Worm (Caenorhabditis elegans) whole organism, mixed stage, embryonic: ENCODE data around the gene F11G11.15.
"Not testable (repeated sequence)": the region's sequence is repeated elsewhere in the genome, so short reads cannot be mapped to it uniquely, and the experiment has no call there.

Experiments used
- M03D4.4 ChIP-seq: sonication (generic microtip); optimal IDR thresholded peaks from 2 replicates; lab custom pipeline; 2017; ENCODE audit warnings: mild to moderate bottlenecking, missing genetic modification characterization, missing compliant biosample characterization
- bed-3 ChIP-seq: fragments of 200-800 bp; sonication (Bioruptor generic); optimal IDR thresholded peaks from 3 replicates; lab custom pipeline; 2018; ENCODE audit warnings: mild to moderate bottlenecking, missing genetic modification characterization, moderate library complexity, missing compliant biosample characterization
- blmp-1 ChIP-seq: fragments of 150-350 bp; optimal IDR thresholded peaks from 2 replicates; lab custom pipeline; 2014; ENCODE audit warnings: missing biosample characterization, missing genetic modification characterization
- ceh-39 ChIP-seq: fragments of 150-350 bp; optimal IDR thresholded peaks from 2 replicates; lab custom pipeline; 2014; ENCODE audit warnings: missing biosample characterization, missing genetic modification characterization
- ceh-83 ChIP-seq: fragments of 200-800 bp; sonication (Bioruptor generic); optimal IDR thresholded peaks from 2 replicates; lab custom pipeline; 2018; ENCODE audit warnings: mild to moderate bottlenecking, missing genetic modification characterization, missing compliant biosample characterization
- ces-1 ChIP-seq: fragments of 150-350 bp; optimal IDR thresholded peaks from 2 replicates; lab custom pipeline; 2014; ENCODE audit warnings: missing biosample characterization, missing genetic modification reagents, missing genetic modification characterization
- cnd-1 ChIP-seq: fragments of 200-800 bp; sonication (Bioruptor generic); optimal IDR thresholded peaks from 2 replicates; lab custom pipeline; 2018; ENCODE audit warnings: mild to moderate bottlenecking, missing genetic modification characterization, missing compliant biosample characterization
- drap-1 ChIP-seq: fragments of 200-800 bp; sonication (Bioruptor generic); optimal IDR thresholded peaks from 3 replicates; lab custom pipeline; 2018; ENCODE audit warnings: mild to moderate bottlenecking, missing genetic modification characterization, missing compliant biosample characterization
- elt-1 ChIP-seq: sonication (generic microtip); optimal IDR thresholded peaks from 2 replicates; lab custom pipeline; 2017; ENCODE audit warnings: missing genetic modification characterization, mild to moderate bottlenecking, missing compliant biosample characterization, antibody characterized with exemption, moderate library complexity, borderline replicate concordance; ENCODE audit not compliant: insufficient read depth
- elt-3 ChIP-seq: fragments of 150-350 bp; optimal IDR thresholded peaks from 2 replicates; lab custom pipeline; 2014; ENCODE audit warnings: missing biosample characterization, missing genetic modification characterization
- flh-1 ChIP-seq: fragments of 200-800 bp; sonication (Bioruptor generic); optimal IDR thresholded peaks from 2 replicates; lab custom pipeline; 2018; ENCODE audit warnings: mild to moderate bottlenecking, missing genetic modification characterization, moderate library complexity, missing compliant biosample characterization
- hlh-1 ChIP-seq: fragments of 150-350 bp; optimal IDR thresholded peaks from 2 replicates; lab custom pipeline; 2014; ENCODE audit warnings: missing biosample characterization, missing genetic modification reagents, missing genetic modification characterization
- lin-13 ChIP-seq: fragments of 150-350 bp; optimal IDR thresholded peaks from 2 replicates; lab custom pipeline; 2014; ENCODE audit warnings: missing biosample characterization, missing genetic modification characterization
- lin-32 ChIP-seq: fragments of 200-800 bp; sonication (Bioruptor generic); optimal IDR thresholded peaks from 2 replicates; lab custom pipeline; 2018; ENCODE audit warnings: mild to moderate bottlenecking, missing genetic modification characterization, missing compliant biosample characterization
- mab-5 ChIP-seq: fragments of 150-350 bp; optimal IDR thresholded peaks from 2 replicates; lab custom pipeline; 2014; ENCODE audit warnings: missing biosample characterization, missing genetic modification characterization
- mep-1 ChIP-seq: fragments of 150-350 bp; optimal IDR thresholded peaks from 2 replicates; lab custom pipeline; 2017; ENCODE audit warnings: missing biosample characterization, missing genetic modification reagents, missing genetic modification characterization, inconsistent platforms
- mls-2 ChIP-seq: sonication (generic microtip); optimal IDR thresholded peaks from 2 replicates; lab custom pipeline; 2016; ENCODE audit warnings: mild to moderate bottlenecking, missing genetic modification characterization, moderate library complexity, missing compliant biosample characterization
- nhr-12 ChIP-seq: fragments of 150-350 bp; optimal IDR thresholded peaks from 2 replicates; lab custom pipeline; 2014; ENCODE audit warnings: missing biosample characterization, missing genetic modification characterization
- nhr-2 ChIP-seq: fragments of 150-350 bp; optimal IDR thresholded peaks from 2 replicates; lab custom pipeline; 2014; ENCODE audit warnings: missing biosample characterization, missing genetic modification characterization
- nhr-237 ChIP-seq: fragments of 150-350 bp; optimal IDR thresholded peaks from 2 replicates; lab custom pipeline; 2014; ENCODE audit warnings: missing biosample characterization, missing genetic modification characterization
- nhr-28 ChIP-seq: fragments of 150-350 bp; optimal IDR thresholded peaks from 2 replicates; lab custom pipeline; 2014; ENCODE audit warnings: missing biosample characterization, missing genetic modification characterization
- nhr-76 ChIP-seq: sonication (generic microtip); optimal IDR thresholded peaks from 2 replicates; lab custom pipeline; 2017; ENCODE audit warnings: missing biosample characterization, missing genetic modification characterization
- pha-4 ChIP-seq: fragments of 150-350 bp; optimal IDR thresholded peaks from 2 replicates; lab custom pipeline; 2018; ENCODE audit warnings: missing biosample characterization, missing genetic modification reagents, missing genetic modification characterization
- sem-2 ChIP-seq: fragments of 200-800 bp; sonication (Bioruptor generic); optimal IDR thresholded peaks from 2 replicates; lab custom pipeline; 2018; ENCODE audit warnings: mild to moderate bottlenecking, missing genetic modification characterization, missing compliant biosample characterization
- sptf-1 ChIP-seq: sonication (generic microtip); optimal IDR thresholded peaks from 2 replicates; lab custom pipeline; 2017; ENCODE audit warnings: mild to moderate bottlenecking, missing genetic modification characterization, moderate library complexity, missing compliant biosample characterization
- tbx-8 ChIP-seq: fragments of 200-800 bp; sonication (Bioruptor generic); optimal IDR thresholded peaks from 2 replicates; lab custom pipeline; 2018; ENCODE audit warnings: mild to moderate bottlenecking, missing genetic modification characterization, moderate library complexity, missing compliant biosample characterization
- unc-39 ChIP-seq: fragments of 150-350 bp; optimal IDR thresholded peaks from 2 replicates; lab custom pipeline; 2014; ENCODE audit warnings: missing biosample characterization, missing genetic modification characterization
- unc-62 ChIP-seq: fragments of 150-350 bp; optimal IDR thresholded peaks from 2 replicates; lab custom pipeline; 2014; ENCODE audit warnings: missing biosample characterization, missing genetic modification reagents, missing genetic modification characterization
- zip-8 ChIP-seq: fragments of 150-350 bp; optimal IDR thresholded peaks from 2 replicates; lab custom pipeline; 2014; ENCODE audit warnings: missing biosample characterization, missing genetic modification characterization
- ztf-11 ChIP-seq: fragments of 150-350 bp; optimal IDR thresholded peaks from 2 replicates; lab custom pipeline; 2014; ENCODE audit warnings: missing biosample characterization, missing genetic modification characterization

Gene F11G11.15

DNA sequence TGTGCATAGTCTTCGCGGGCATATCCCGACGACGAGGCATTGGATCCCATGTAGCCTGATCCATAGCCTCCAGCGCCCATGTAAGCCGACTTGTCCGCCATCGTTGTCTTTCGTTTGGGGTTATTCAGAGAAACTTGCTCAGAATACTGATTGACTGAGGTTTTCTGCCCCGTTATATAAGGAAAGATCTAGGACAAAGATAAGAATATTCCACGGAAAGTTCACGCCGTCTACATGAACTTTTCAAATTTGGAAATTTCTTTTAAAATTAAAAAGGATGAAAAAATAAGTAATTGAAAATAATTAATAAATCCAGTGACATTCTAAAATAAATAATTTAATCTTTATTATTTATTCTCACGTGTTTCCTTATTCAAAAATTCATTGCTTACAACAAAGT lies 14.4 kb upstream of the F11G11.15 start, which contains the start of the genes nspd-5 and F11G11.4:
Gene nspd-5 (minus strand): TSS at position 101 of the 400 bp plus-strand sequence.
Gene F11G11.4 (plus strand): TSS at position 335 of the 400 bp plus-strand sequence.
- TF ChIP-seq lin-32 (GFP tag; lab: Kevin White, UChicago); mep-1 (tag; lab: Kevin White, UChicago); drap-1 (GFP tag; lab: Kevin White, UChicago): not testable (repeated sequence)

DNA sequence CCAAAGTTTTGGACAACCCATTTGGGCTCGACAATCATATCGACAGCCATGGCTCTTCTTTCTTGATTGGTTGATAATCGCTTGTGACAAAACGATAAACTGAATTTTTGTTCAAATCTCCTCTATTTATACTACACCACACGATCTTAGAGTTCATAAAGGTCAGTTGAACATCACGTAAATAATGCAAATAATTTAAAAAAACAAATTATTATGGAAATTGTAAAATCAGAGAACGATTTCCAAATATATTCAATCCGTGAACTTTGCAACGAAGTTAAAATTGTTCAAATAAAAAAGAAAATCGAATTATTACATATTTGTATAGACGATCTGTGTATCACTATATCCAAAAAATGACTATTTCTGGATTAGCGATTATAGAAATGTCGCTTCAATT lies 11.3 kb upstream of the F11G11.15 start, which contains the start of the genes mpst-4 and F11G11.14:
Gene mpst-4 (minus strand): TSS at position 101 of the 400 bp plus-strand sequence.
Gene F11G11.14 (plus strand): TSS at position 325 of the 400 bp plus-strand sequence.
- TF ChIP-seq sem-2 (no peak), ceh-83 (GFP tag; lab: Kevin White, UChicago) (no peak), elt-3 (tag; lab: Kevin White, UChicago) (no peak), nhr-237 (tag; lab: Kevin White, UChicago) (no peak), pha-4 (no peak), zip-8 (tag; lab: Kevin White, UChicago) (no peak), M03D4.4 (tag; lab: Kevin White, UChicago) (no peak), nhr-28 (tag; lab: Kevin White, UChicago) (no peak), flh-1 (GFP tag; lab: Kevin White, UChicago) (no peak), ceh-39 (tag; lab: Kevin White, UChicago) (no peak), nhr-2 (tag; lab: Kevin White, UChicago) (no peak), elt-1 (tag; lab: Kevin White, UChicago) (no peak), mls-2 (no peak), sptf-1 (tag; lab: Kevin White, UChicago) (no peak), unc-62 (GFP tag; lab: Kevin White, UChicago) (no peak)

DNA sequence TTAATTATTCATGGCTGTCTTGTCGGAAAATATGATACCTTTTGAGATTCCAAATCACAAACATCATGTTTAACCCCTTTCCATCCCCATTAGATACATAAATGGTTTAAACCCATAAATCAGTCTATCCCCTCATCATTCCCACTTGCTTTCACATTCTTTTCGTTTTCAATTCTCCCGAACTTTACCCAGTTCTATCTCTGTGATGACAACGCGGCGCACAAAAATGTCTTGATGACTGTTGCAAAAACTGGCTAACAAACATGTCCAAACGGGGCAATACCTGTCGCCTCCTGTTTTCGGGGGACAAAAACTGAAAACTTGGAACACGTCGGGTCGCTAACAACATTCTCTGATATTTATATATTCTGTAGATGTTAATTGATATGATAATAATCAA lies 8.6 kb upstream of the F11G11.15 start:
- TF ChIP-seq nhr-76 (tag; lab: Kevin White, UChicago) (no peak), ces-1 (GFP tag; lab: Kevin White, UChicago) (no peak), bed-3 (GFP tag; lab: Kevin White, UChicago) (no peak), zip-8 (tag; lab: Kevin White, UChicago) (no peak), sptf-1 (tag; lab: Kevin White, UChicago) (no peak), mep-1 (tag; lab: Kevin White, UChicago) (no peak), ceh-83 (GFP tag; lab: Kevin White, UChicago) (no peak), ztf-11 (tag; lab: Kevin White, UChicago) (no peak), mab-5 (no peak), nhr-28 (tag; lab: Kevin White, UChicago) (no peak), lin-13 (tag; lab: Kevin White, UChicago) (no peak), nhr-2 (tag; lab: Kevin White, UChicago) (no peak), elt-1 (tag; lab: Kevin White, UChicago) (no peak), tbx-8 (GFP tag; lab: Kevin White, UChicago) (no peak), flh-1 (GFP tag; lab: Kevin White, UChicago) (no peak), drap-1 (GFP tag; lab: Kevin White, UChicago) (no peak), blmp-1 (tag; lab: Kevin White, UChicago) (no peak), nhr-12 (tag; lab: Kevin White, UChicago) (no peak)

DNA sequence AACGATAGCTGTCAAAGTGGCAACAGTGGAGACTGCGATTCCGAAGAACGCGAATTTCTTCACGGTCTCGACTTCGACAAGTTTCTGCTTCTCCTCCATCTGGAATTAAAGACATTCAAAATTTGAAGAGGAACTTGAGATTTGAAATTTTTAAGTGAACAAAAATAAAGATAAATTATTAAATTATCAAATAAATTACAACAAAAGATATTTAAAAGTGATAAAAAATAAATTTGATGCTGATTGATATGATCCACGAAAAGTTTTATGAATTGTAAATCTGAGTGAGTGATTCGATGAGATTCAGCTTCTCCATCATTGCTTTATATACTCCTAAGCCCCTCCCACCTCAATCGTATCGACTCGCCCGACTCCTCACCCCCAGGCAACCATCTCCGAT lies 7.2 kb upstream of the F11G11.15 start, which contains the start of gene col-17:
Gene col-17 (minus strand): TSS at position 101 of the 400 bp plus-strand sequence.
- TF ChIP-seq hlh-1 (tag; lab: Kevin White, UChicago) = no peak
- no peak for TF ChIP-seq bed-3 (GFP tag; lab: Kevin White, UChicago)
- TF ChIP-seq nhr-12 (tag; lab: Kevin White, UChicago) = no peak
- TF ChIP-seq lin-13 (tag; lab: Kevin White, UChicago) = no peak
- no peak for TF ChIP-seq lin-32 (GFP tag; lab: Kevin White, UChicago)
- no peak for TF ChIP-seq unc-62 (GFP tag; lab: Kevin White, UChicago)
- no peak for TF ChIP-seq cnd-1
- no peak for TF ChIP-seq mls-2
- no peak for TF ChIP-seq unc-39
- no peak for TF ChIP-seq nhr-2 (tag; lab: Kevin White, UChicago)
- no peak for TF ChIP-seq nhr-28 (tag; lab: Kevin White, UChicago)
- TF ChIP-seq ztf-11 (tag; lab: Kevin White, UChicago) = no peak
- no peak for TF ChIP-seq zip-8 (tag; lab: Kevin White, UChicago)
- no peak for TF ChIP-seq drap-1 (GFP tag; lab: Kevin White, UChicago)
